Fruit fly (Drosophila melanogaster) whole organism, embryonic: Measurements from ENCODE around the gene Tace.
A peak's percentile ranks its signal among the peaks of the same experiment; 100 is the strongest.

Experiments
- Atf3 ChIP-seq: fragments of 200-800 bp; sonication (Bioruptor generic); optimal IDR thresholded peaks from 3 replicates; lab custom pipeline; 2016; ENCODE audit warnings: missing biosample characterization, missing genetic modification characterization
- CG10209 ChIP-seq: fragments of 200-800 bp; sonication (Bioruptor generic); optimal IDR thresholded peaks from 3 replicates; lab custom pipeline; 2017; ENCODE audit warnings: missing biosample characterization, mild to moderate bottlenecking, missing genetic modification characterization, missing genetic modification reagents
- CG10979 ChIP-seq: fragments of 200-800 bp; sonication (Bioruptor generic); optimal IDR thresholded peaks from 2 replicates; lab custom pipeline; 2018; ENCODE audit warnings: missing biosample characterization, mild to moderate bottlenecking, missing genetic modification characterization, moderate library complexity
- CG11456 ChIP-seq: fragments of 200-800 bp; sonication (Bioruptor generic); IDR thresholded peaks from 3 replicates; pipeline ENCODE4 v1.3.6; 2022; ENCODE audit warnings: missing biosample characterization, missing genetic modification characterization
- CG1233 ChIP-seq: fragments of 200-800 bp; sonication (Bioruptor generic); optimal IDR thresholded peaks from 4 replicates; lab custom pipeline; 2018; ENCODE audit warnings: missing biosample characterization, mild to moderate bottlenecking, missing genetic modification characterization
- CG12942 ChIP-seq: fragments of 200-800 bp; sonication (Bioruptor generic); optimal IDR thresholded peaks from 3 replicates; lab custom pipeline; 2016; ENCODE audit warnings: missing biosample characterization, missing genetic modification characterization
- CG13775 ChIP-seq: fragments of 200-800 bp; sonication (Bioruptor generic); optimal IDR thresholded peaks from 3 replicates; lab custom pipeline; 2017; ENCODE audit warnings: missing biosample characterization, mild to moderate bottlenecking, missing genetic modification characterization
- CG1529 ChIP-seq: fragments of 200-800 bp; sonication (Bioruptor generic); optimal IDR thresholded peaks from 3 replicates; lab custom pipeline; 2018; ENCODE audit warnings: missing biosample characterization, missing genetic modification characterization
- CG1647 ChIP-seq: fragments of 200-800 bp; sonication (Bioruptor generic); optimal IDR thresholded peaks from 3 replicates; lab custom pipeline; 2016; ENCODE audit warnings: missing biosample characterization, missing genetic modification characterization
- CG16815 ChIP-seq: fragments of 200-800 bp; sonication (Bioruptor generic); optimal IDR thresholded peaks from 3 replicates; lab custom pipeline; 2017; ENCODE audit warnings: missing biosample characterization, mild to moderate bottlenecking, missing genetic modification characterization
- CG17186 ChIP-seq: fragments of 200-800 bp; sonication (Bioruptor generic); optimal IDR thresholded peaks from 3 replicates; lab custom pipeline; 2017; ENCODE audit warnings: missing biosample characterization, missing genetic modification reagents, missing genetic modification characterization
- CG17568 ChIP-seq: fragments of 200-800 bp; sonication (Bioruptor generic); optimal IDR thresholded peaks from 2 replicates; lab custom pipeline; 2018; ENCODE audit warnings: missing biosample characterization, mild to moderate bottlenecking, missing genetic modification characterization, moderate library complexity
- CG2116 ChIP-seq: fragments of 200-800 bp; sonication (Bioruptor generic); optimal IDR thresholded peaks from 3 replicates; lab custom pipeline; 2018; ENCODE audit warnings: missing biosample characterization, mild to moderate bottlenecking, missing genetic modification characterization
- CG2202 ChIP-seq: fragments of 200-800 bp; sonication (Bioruptor generic); optimal IDR thresholded peaks from 2 replicates; lab custom pipeline; 2018; ENCODE audit warnings: missing biosample characterization, mild to moderate bottlenecking, missing genetic modification characterization
- CG30020 ChIP-seq: fragments of 200-800 bp; optimal IDR thresholded peaks from 2 replicates; lab custom pipeline; 2019; ENCODE audit warnings: missing biosample characterization, mild to moderate bottlenecking, missing genetic modification characterization, moderate library complexity
- CG31388 ChIP-seq: fragments of 200-800 bp; sonication (Bioruptor generic); optimal IDR thresholded peaks from 2 replicates; lab custom pipeline; 2016; ENCODE audit warnings: missing biosample characterization, missing genetic modification characterization
- CG3163 ChIP-seq: fragments of 200-800 bp; sonication (Bioruptor generic); optimal IDR thresholded peaks from 3 replicates; lab custom pipeline; 2016; ENCODE audit warnings: missing biosample characterization, missing genetic modification characterization
- CG32532 ChIP-seq: fragments of 200-800 bp; sonication (Bioruptor generic); IDR thresholded peaks from 2 replicates; pipeline ENCODE4 v1.3.6; 2022; ENCODE audit warnings: missing biosample characterization, missing genetic modification characterization
- CG4404 ChIP-seq: fragments of 200-800 bp; sonication (Bioruptor generic); IDR thresholded peaks from 2 replicates; pipeline ENCODE4 v1.3.6; 2022; ENCODE audit warnings: missing biosample characterization, missing genetic modification characterization
- CG7786 ChIP-seq: fragments of 200-800 bp; sonication (Bioruptor generic); optimal IDR thresholded peaks from 2 replicates; lab custom pipeline; 2016; ENCODE audit warnings: missing biosample characterization, missing genetic modification characterization
- CoRest ChIP-seq: fragments of 200-800 bp; sonication (Bioruptor generic); optimal IDR thresholded peaks from 3 replicates; lab custom pipeline; 2018; ENCODE audit warnings: missing biosample characterization, mild to moderate bottlenecking, missing genetic modification characterization, moderate library complexity
- Dek ChIP-seq: fragments of 200-800 bp; sonication (Bioruptor generic); optimal IDR thresholded peaks from 3 replicates; lab custom pipeline; 2019; ENCODE audit warnings: missing biosample characterization, mild to moderate bottlenecking, missing genetic modification characterization, moderate library complexity
- Dip2 ChIP-seq: fragments of 200-800 bp; sonication (Bioruptor generic); IDR thresholded peaks from 2 replicates; pipeline ENCODE4 v1.3.6; 2022; ENCODE audit warnings: missing biosample characterization, missing genetic modification characterization
- H15 ChIP-seq: fragments of 200-800 bp; sonication (Bioruptor generic); IDR thresholded peaks from 3 replicates; pipeline ENCODE4 v1.3.6; 2022; ENCODE audit warnings: missing biosample characterization, missing genetic modification characterization
- H2.0 ChIP-seq: fragments of 200-800 bp; sonication (Bioruptor generic); IDR thresholded peaks from 2 replicates; pipeline ENCODE4 v1.3.6; 2022; ENCODE audit warnings: missing biosample characterization, missing genetic modification characterization
- Hr3 ChIP-seq: fragments of 200-800 bp; sonication (Bioruptor generic); optimal IDR thresholded peaks from 3 replicates; lab custom pipeline; 2016; ENCODE audit warnings: missing biosample characterization, missing genetic modification characterization
- Hr39 ChIP-seq: fragments of >200 bp; optimal IDR thresholded peaks from 2 replicates; lab custom pipeline; 2017
- Hr51 ChIP-seq, 2 experiments: fragments of 200-800 bp; sonication (Bioruptor generic); optimal IDR thresholded peaks; 2 replicates in 1 of 2; 3 replicates in 1 of 2; lab custom pipeline; 2016 to 2018; ENCODE audit warnings: missing biosample characterization in 2 of 2, missing genetic modification characterization in 2 of 2, mild to moderate bottlenecking in 1 of 2, moderate library complexity in 1 of 2
- Lim3 ChIP-seq: fragments of 200-800 bp; sonication (Bioruptor generic); IDR thresholded peaks from 2 replicates; pipeline ENCODE4 v1.3.6; 2022; ENCODE audit warnings: missing biosample characterization, missing genetic modification characterization
- MBD-R2 ChIP-seq: fragments of 200-800 bp; sonication (Bioruptor generic); IDR thresholded peaks from 2 replicates; pipeline ENCODE4 v1.3.6; 2022; ENCODE audit warnings: missing biosample characterization, missing genetic modification characterization
- NC2α ChIP-seq: fragments of 200-800 bp; sonication (Bioruptor generic); optimal IDR thresholded peaks from 2 replicates; lab custom pipeline; 2016; ENCODE audit warnings: missing biosample characterization, missing genetic modification characterization
- NC2β ChIP-seq: fragments of 200-800 bp; sonication (Bioruptor generic); optimal IDR thresholded peaks from 2 replicates; lab custom pipeline; 2016; ENCODE audit warnings: missing biosample characterization, missing genetic modification characterization
- NFAT ChIP-seq: fragments of 200-800 bp; sonication (Bioruptor generic); IDR thresholded peaks from 2 replicates; pipeline ENCODE4 v1.3.6; 2022; ENCODE audit warnings: missing biosample characterization, missing genetic modification characterization
- Oli ChIP-seq: fragments of 200-800 bp; sonication (Bioruptor generic); optimal IDR thresholded peaks from 2 replicates; lab custom pipeline; 2018; ENCODE audit warnings: missing biosample characterization, mild to moderate bottlenecking, missing genetic modification characterization, moderate library complexity
- Sox102F ChIP-seq: fragments of 200-800 bp; sonication (Bioruptor generic); optimal IDR thresholded peaks from 2 replicates; lab custom pipeline; 2018; ENCODE audit warnings: missing biosample characterization, mild to moderate bottlenecking, missing genetic modification characterization, moderate library complexity
- ato ChIP-seq: fragments of 200-800 bp; sonication (Bioruptor generic); IDR thresholded peaks from 2 replicates; pipeline ENCODE4 v1.3.6; 2022; ENCODE audit warnings: missing biosample characterization, missing genetic modification characterization; ENCODE audit not compliant: partially characterized antibody
- bbx ChIP-seq: fragments of 200-800 bp; sonication (Bioruptor generic); IDR thresholded peaks from 2 replicates; pipeline ENCODE4 v1.3.6; 2022; ENCODE audit warnings: missing biosample characterization, missing genetic modification characterization; ENCODE audit not compliant: partially characterized antibody
- br ChIP-seq: fragments of >200 bp; optimal IDR thresholded peaks from 2 replicates; lab custom pipeline; 2017
- da ChIP-seq: fragments of 200-800 bp; sonication (Bioruptor generic); optimal IDR thresholded peaks from 2 replicates; lab custom pipeline; 2016; ENCODE audit warnings: missing biosample characterization, missing genetic modification characterization
- dan ChIP-seq: fragments of 200-800 bp; sonication (Bioruptor generic); IDR thresholded peaks from 2 replicates; pipeline ENCODE4 v1.3.6; 2022; ENCODE audit warnings: missing biosample characterization, missing genetic modification characterization
- dm ChIP-seq: fragments of 200-800 bp; sonication (Bioruptor generic); optimal IDR thresholded peaks from 3 replicates; lab custom pipeline; 2016; ENCODE audit warnings: missing biosample characterization, missing genetic modification characterization
- ems ChIP-seq: fragments of 200-800 bp; sonication (Bioruptor generic); optimal IDR thresholded peaks from 3 replicates; lab custom pipeline; 2016; ENCODE audit warnings: missing biosample characterization, missing genetic modification characterization
- fd3F ChIP-seq: fragments of 200-800 bp; sonication (Bioruptor generic); optimal IDR thresholded peaks from 2 replicates; lab custom pipeline; 2018; ENCODE audit warnings: missing biosample characterization, mild to moderate bottlenecking, missing genetic modification characterization, moderate library complexity
- ftz-f1 ChIP-seq: fragments of 200-800 bp; sonication (Bioruptor generic); optimal IDR thresholded peaks from 2 replicates; lab custom pipeline; 2016; ENCODE audit warnings: missing biosample characterization, missing genetic modification characterization
- gfzf ChIP-seq: fragments of 200-800 bp; sonication (Bioruptor generic); optimal IDR thresholded peaks from 2 replicates; lab custom pipeline; 2016; ENCODE audit warnings: missing biosample characterization, mild to moderate bottlenecking, missing genetic modification characterization, moderate library complexity
- gsb ChIP-seq: fragments of 200-800 bp; sonication (Bioruptor generic); IDR thresholded peaks from 2 replicates; pipeline ENCODE4 v1.3.6; 2022; ENCODE audit warnings: missing biosample characterization, missing genetic modification characterization
- nmo ChIP-seq: fragments of 200-800 bp; sonication (Bioruptor generic); optimal IDR thresholded peaks from 2 replicates; lab custom pipeline; 2018; ENCODE audit warnings: missing biosample characterization, mild to moderate bottlenecking, missing genetic modification characterization, moderate library complexity
- unc-4 ChIP-seq: fragments of 200-800 bp; sonication (Bioruptor generic); IDR thresholded peaks from 2 replicates; pipeline ENCODE4 v1.3.6; 2022; ENCODE audit warnings: missing biosample characterization, missing genetic modification characterization; ENCODE audit not compliant: partially characterized antibody
- z ChIP-seq: fragments of 200-800 bp; sonication (Bioruptor generic); IDR thresholded peaks from 3 replicates; pipeline ENCODE4 v1.3.6; 2022; ENCODE audit warnings: missing biosample characterization, missing genetic modification characterization

The Tace gene

dm6 chr3R:30046029-30047001, 46.0 kb downstream of the Tace start, which contains the start of the genes RpL32 and CG7943 (continued):
- TF ChIP-seq NC2α (peak; percentile 74), gfzf (GFP tag; lab: Kevin White, UChicago) (peak; percentile 75), Dip2 (GFP tag; lab: Robert Waterston, UW) (peak; percentile 69), CG12942 (GFP tag; lab: Kevin White, UChicago) (peak; percentile 78), CG30020 (peak; percentile 88), fd3F (GFP tag; lab: Kevin White, UChicago) (peak; percentile 85), unc-4 (GFP tag; lab: Robert Waterston, UW) (peak; percentile 99), Hr39 (no peak), ems (peak; percentile 97), CG32532 (peak; percentile 96), CG1529 (peak; percentile 71), CG7786 (GFP tag; lab: Kevin White, UChicago) (peak; percentile 90), CG17568 (GFP tag; lab: Kevin White, UChicago) (no peak), dan (GFP tag; lab: Robert Waterston, UW) (peak; percentile 84), CG11456 (GFP tag; lab: Robert Waterston, UW) (peak; percentile 96), Hr3 (GFP tag; lab: Kevin White, UChicago) (peak; percentile 89), CG10209 (peak; percentile 90), CG31388 (GFP tag; lab: Kevin White, UChicago) (peak; percentile 66), Atf3 (peak; percentile 89), CG3163 (peak; percentile 78), CG2116 (peak; percentile 95), br (lab: Kevin White, UChicago) (no peak), ftz-f1 (GFP tag; lab: Kevin White, UChicago) (peak; percentile 81), ato (GFP tag; lab: Robert Waterston, UW) (peak; percentile 100), CG2202 (tag; lab: Kevin White, UChicago) (peak; percentile 76), CoRest (tag; lab: Kevin White, UChicago) (peak; percentile 85), CG4404 (GFP tag; lab: Robert Waterston, UW) (peak; percentile 93), dm (GFP tag; lab: Kevin White, UChicago) (peak; percentile 97), nmo (GFP tag; lab: Kevin White, UChicago) (peak; percentile 96), CG13775 (GFP tag; lab: Kevin White, UChicago) (peak; percentile 98), bbx (GFP tag; lab: Robert Waterston, UW) (peak; percentile 100), da (GFP tag; lab: Kevin White, UChicago) (peak; percentile 81), H15 (GFP tag; lab: Robert Waterston, UW) (peak; percentile 93), Sox102F (GFP tag; lab: Kevin White, UChicago) (peak; percentile 78), Hr51 (GFP tag; optimal IDR thresholded peaks at IDR 0.05; lab: Kevin White, UChicago) (peak; percentile 84 to 94), MBD-R2 (peak; percentile 89), NFAT (GFP tag; lab: Robert Waterston, UW) (no peak; the same call in 1 of the 2 replicates), Oli (tag; lab: Kevin White, UChicago) (peak; percentile 76), CG1647 (GFP tag; lab: Kevin White, UChicago) (peak; percentile 92), Dek (tag; lab: Kevin White, UChicago) (peak; percentile 90), CG17186 (peak; percentile 99), gsb (GFP tag; lab: Robert Waterston, UW) (peak; percentile 92), z (GFP tag; lab: Robert Waterston, UW) (peak; percentile 50; the same call in 2 of the 3 replicates), NC2β (GFP tag; lab: Kevin White, UChicago) (peak; percentile 98), CG1233 (peak; percentile 86), CG16815 (GFP tag; lab: Kevin White, UChicago) (peak; percentile 73), CG10979 (tag; lab: Kevin White, UChicago) (peak; percentile 88), H2.0 (GFP tag; lab: Robert Waterston, UW) (peak; percentile 83), Lim3 (GFP tag; lab: Robert Waterston, UW) (peak; percentile 83)
